2 worm cellular contexts compared by ENCODE assay signal in the genomic region with DNA sequence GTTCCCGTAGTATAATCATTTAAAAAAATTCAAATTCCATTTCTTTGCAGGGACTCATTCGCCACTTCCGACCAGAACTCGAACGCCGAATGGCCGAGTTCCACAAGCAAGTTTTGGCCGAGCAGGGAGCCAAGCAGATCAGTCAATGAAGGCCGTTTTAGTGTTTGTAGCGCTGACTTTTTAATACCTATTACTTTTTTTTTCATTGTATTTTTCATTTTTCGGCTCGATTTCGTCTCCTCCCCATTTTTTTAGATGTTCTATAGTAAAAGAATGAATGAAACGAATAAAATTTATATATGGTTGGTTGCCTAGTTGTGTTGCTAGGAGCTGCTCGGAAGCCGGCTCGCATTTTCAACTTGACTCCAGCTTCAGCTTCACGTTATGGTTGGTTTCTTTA.
TF ChIP-seq lines count a peak whose summit lies in the region.

A gene (plus strand): TSS at position 301 of the 400 bp plus-strand sequence.

TF ChIP-seq in whole organism, L4 larva, 104 proteins besides CTCF, POLR2A, EP300 and RAD21:
- TF ChIP-seq pha-4 (GFP tag; IDR thresholded peaks at IDR 0.05; lab: Robert Waterston, UW) = 0 out of 2 replicates have a peak, but pooled peaks have one; percentile 11
- TF ChIP-seq pha-4 (tag; optimal IDR thresholded peaks at IDR 0.05; lab: Kevin White, UChicago) = no peak
- peak in 1 of 2 experiments; percentile 36 for TF ChIP-seq unc-62 (GFP tag; optimal IDR thresholded peaks at IDR 0.05 in 1 of 2; lab: Kevin White, UChicago)
- no peak for TF ChIP-seq unc-62 (tag; optimal IDR thresholded peaks at IDR 0.05; lab: Kevin White, UChicago)
- TF ChIP-seq fkh-10 (GFP tag; optimal IDR thresholded peaks at IDR 0.05; lab: Kevin White, UChicago) = no peak

TF ChIP-seq in whole organism, young adult, 124 proteins besides CTCF, POLR2A, EP300 and RAD21:
- TF ChIP-seq B0035.1 (tag; optimal IDR thresholded peaks at IDR 0.05; lab: Kevin White, UChicago) (no peak), Y79H2A.3 (GFP tag; conservative IDR thresholded peaks at IDR 0.05; lab: Robert Waterston, UW) (peak; percentile 54; the same call in 1 of the 2 replicates)
TF ChIP-seq in whole organism, young adult: peak in this region for 1.
